Worm (Caenorhabditis elegans) whole organism, L4/young adult: Measurements from ENCODE around the gene plr-1.

Source experiments
- W03F9.2 ChIP-seq: fragments of 150-350 bp; optimal IDR thresholded peaks from 2 replicates; lab custom pipeline; 2014; ENCODE audit warnings: missing biosample characterization, missing genetic modification characterization
- dao-5 ChIP-seq: sonication (generic microtip); optimal IDR thresholded peaks from 2 replicates; lab custom pipeline; 2016; ENCODE audit warnings: missing genotype, missing genetic modification characterization, moderate library complexity, missing compliant biosample characterization
- him-1 ChIP-seq: sonication (generic microtip); optimal IDR thresholded peaks from 2 replicates; lab custom pipeline; 2016; ENCODE audit warnings: missing genotype, missing genetic modification reagents, missing genetic modification characterization, missing compliant biosample characterization

- TF ChIP-seq him-1 (tag; lab: Kevin White, UChicago) (no peak), dao-5 (tag; lab: Kevin White, UChicago) (no peak), W03F9.2 (tag; lab: Kevin White, UChicago) (no peak)
Measured at ce11 chrIII:11419551-11419950, 37.1 kb upstream of the plr-1 start.
